Worm (Caenorhabditis elegans) whole organism, young adult: ENCODE measurements around the gene tin-9.2.

Experiments used
- B0261.1 ChIP-seq: sonication (generic microtip); optimal IDR thresholded peaks from 2 replicates; lab custom pipeline; 2016; ENCODE audit warnings: mild to moderate bottlenecking, missing genetic modification characterization, moderate library complexity, missing compliant biosample characterization
- C17E4.6 ChIP-seq: fragments of 200-800 bp; sonication (Bioruptor generic); IDR thresholded peaks from 2 replicates; pipeline ENCODE4 v1.3.6; 2022; ENCODE audit warnings: missing genetic modification reagents, missing genetic modification characterization, missing compliant biosample characterization
- F33H1.4 ChIP-seq: fragments of 200-800 bp; sonication (Bioruptor generic); IDR thresholded peaks from 2 replicates; pipeline ENCODE4 v1.3.6; 2022; ENCODE audit warnings: missing genetic modification reagents, missing genetic modification characterization, missing compliant biosample characterization
- F37B4.10 ChIP-seq: fragments of 200-800 bp; sonication (Bioruptor generic); IDR thresholded peaks from 2 replicates; pipeline ENCODE4 v1.3.6; 2022; ENCODE audit warnings: missing genetic modification characterization, missing compliant biosample characterization
- F52B5.7 ChIP-seq: sonication (generic microtip); optimal IDR thresholded peaks from 2 replicates; lab custom pipeline; 2016; ENCODE audit warnings: mild to moderate bottlenecking, missing genetic modification characterization, missing compliant biosample characterization
- F57A8.1 ChIP-seq: fragments of 200-800 bp; sonication (Bioruptor generic); optimal IDR thresholded peaks from 2 replicates; lab custom pipeline; 2018; ENCODE audit warnings: mild to moderate bottlenecking, missing genetic modification characterization, moderate library complexity, missing compliant biosample characterization
- F57C9.4 ChIP-seq: sonication (generic microtip); optimal IDR thresholded peaks from 2 replicates; lab custom pipeline; 2017; ENCODE audit warnings: mild to moderate bottlenecking, missing genetic modification characterization, missing compliant biosample characterization
- K11D2.4 ChIP-seq: fragments of 200-800 bp; sonication (Bioruptor generic); IDR thresholded peaks from 2 replicates; pipeline ENCODE4 v1.3.6; 2022; ENCODE audit warnings: missing genetic modification reagents, missing genetic modification characterization, missing compliant biosample characterization
- K12H6.12 ChIP-seq: fragments of 200-800 bp; sonication (Bioruptor generic); optimal IDR thresholded peaks from 2 replicates; lab custom pipeline; 2018; ENCODE audit warnings: mild to moderate bottlenecking, missing genetic modification characterization, missing compliant biosample characterization
- T26A5.8 ChIP-seq: sonication (generic microtip); optimal IDR thresholded peaks from 2 replicates; lab custom pipeline; 2016; ENCODE audit warnings: missing genetic modification characterization, missing compliant biosample characterization
- Y53G8AR.9 ChIP-seq: fragments of 200-800 bp; sonication (Bioruptor generic); conservative IDR thresholded peaks from 2 replicates; pipeline ENCODE4 v1.3.6; 2022; ENCODE audit warnings: missing genetic modification reagents, missing genetic modification characterization, missing compliant biosample characterization
- Y67H2A.10 ChIP-seq: fragments of 200-800 bp; sonication (Bioruptor generic); conservative IDR thresholded peaks from 2 replicates; pipeline ENCODE4 v1.3.6; 2022; ENCODE audit warnings: missing genetic modification reagents, missing genetic modification characterization, missing compliant biosample characterization
- akir-1 ChIP-seq: fragments of 200-800 bp; sonication (Bioruptor generic); optimal IDR thresholded peaks from 2 replicates; lab custom pipeline; 2018; ENCODE audit warnings: mild to moderate bottlenecking, missing genetic modification characterization, moderate library complexity, missing compliant biosample characterization
- attf-3 ChIP-seq: fragments of 200-800 bp; sonication (Bioruptor generic); conservative IDR thresholded peaks from 2 replicates; pipeline ENCODE4 v1.3.6; 2022; ENCODE audit warnings: missing genetic modification reagents, missing genetic modification characterization, missing compliant biosample characterization
- bed-2 ChIP-seq: fragments of 200-800 bp; sonication (Bioruptor generic); IDR thresholded peaks from 2 replicates; pipeline ENCODE4 v1.3.6; 2022; ENCODE audit warnings: missing genetic modification reagents, missing genetic modification characterization, missing compliant biosample characterization
- ceh-40 ChIP-seq: fragments of 200-800 bp; sonication (Bioruptor generic); IDR thresholded peaks from 2 replicates; pipeline ENCODE4 v1.3.6; 2022; ENCODE audit warnings: missing genetic modification characterization, missing compliant biosample characterization
- die-1 ChIP-seq: sonication (generic microtip); optimal IDR thresholded peaks from 2 replicates; lab custom pipeline; 2016; ENCODE audit warnings: missing genotype, mild to moderate bottlenecking, missing genetic modification characterization, missing compliant biosample characterization
- egl-18 ChIP-seq: fragments of 200-800 bp; sonication (Bioruptor generic); IDR thresholded peaks from 2 replicates; pipeline ENCODE4 v1.3.6; 2022; ENCODE audit warnings: missing genetic modification reagents, missing genetic modification characterization, missing compliant biosample characterization
- egrh-3 ChIP-seq: fragments of 200-800 bp; sonication (Bioruptor generic); IDR thresholded peaks from 2 replicates; pipeline ENCODE4 v1.3.6; 2022; ENCODE audit warnings: missing genetic modification reagents, missing genetic modification characterization, missing compliant biosample characterization
- ekl-4 ChIP-seq: fragments of 200-800 bp; sonication (Bioruptor generic); IDR thresholded peaks from 2 replicates; pipeline ENCODE4 v1.3.6; 2022; ENCODE audit warnings: missing genetic modification reagents, missing genetic modification characterization, missing compliant biosample characterization
- ets-4 ChIP-seq: fragments of 200-800 bp; sonication (Bioruptor generic); optimal IDR thresholded peaks from 2 replicates; lab custom pipeline; 2018; ENCODE audit warnings: mild to moderate bottlenecking, missing genetic modification characterization, missing compliant biosample characterization
- him-1 ChIP-seq: sonication (generic microtip); optimal IDR thresholded peaks from 2 replicates; lab custom pipeline; 2016; ENCODE audit warnings: missing genotype, missing genetic modification reagents, missing genetic modification characterization, missing compliant biosample characterization
- hsf-1 ChIP-seq: fragments of 200-800 bp; sonication (Bioruptor generic); IDR thresholded peaks from 2 replicates; pipeline ENCODE4 v1.3.6; 2022; ENCODE audit warnings: missing genetic modification reagents, missing genetic modification characterization, missing compliant biosample characterization
- let-526 ChIP-seq: fragments of 200-800 bp; sonication (Bioruptor generic); IDR thresholded peaks from 2 replicates; pipeline ENCODE4 v1.3.6; 2022; ENCODE audit warnings: missing genetic modification reagents, missing genetic modification characterization, missing compliant biosample characterization
- lin-26 ChIP-seq: fragments of 200-800 bp; sonication (Bioruptor generic); IDR thresholded peaks from 2 replicates; pipeline ENCODE4 v1.3.6; 2022; ENCODE audit warnings: missing genetic modification reagents, missing genetic modification characterization, missing compliant biosample characterization
- lsy-27 ChIP-seq: sonication (generic microtip); optimal IDR thresholded peaks from 2 replicates; lab custom pipeline; 2017; ENCODE audit warnings: missing genetic modification characterization, mild to moderate bottlenecking, missing compliant biosample characterization, antibody characterized with exemption, missing genotype, borderline replicate concordance; ENCODE audit not compliant: insufficient read depth
- mel-28 ChIP-seq: sonication (generic microtip); optimal IDR thresholded peaks from 2 replicates; lab custom pipeline; 2016; ENCODE audit warnings: borderline replicate concordance, mild to moderate bottlenecking, missing genetic modification characterization, missing compliant biosample characterization
- nhr-179 ChIP-seq: sonication (generic microtip); optimal IDR thresholded peaks from 2 replicates; lab custom pipeline; 2016; ENCODE audit warnings: mild to moderate bottlenecking, missing genetic modification characterization, missing compliant biosample characterization
- sea-2 ChIP-seq: fragments of 200-800 bp; sonication (Bioruptor generic); IDR thresholded peaks from 2 replicates; pipeline ENCODE4 v1.3.6; 2022; ENCODE audit warnings: missing genetic modification characterization, missing compliant biosample characterization
- snpc-4 ChIP-seq, 5 experiments: fragments of 150-350 bp in 1 of 5; sonication (generic microtip) in 4 of 5; optimal IDR thresholded peaks; 2 replicates each; lab custom pipeline; 2014 to 2018; ENCODE audit warnings: missing genetic modification characterization in 5 of 5, missing biosample characterization in 3 of 5, antibody characterized with exemption in 2 of 5, mild to moderate bottlenecking in 2 of 5, missing compliant biosample characterization in 2 of 5, missing genotype in 2 of 5, moderate library complexity in 2 of 5, missing genetic modification reagents in 1 of 5
- somi-1 ChIP-seq: fragments of 200-800 bp; sonication (Bioruptor generic); optimal IDR thresholded peaks from 2 replicates; lab custom pipeline; 2018; ENCODE audit warnings: mild to moderate bottlenecking, missing genetic modification characterization, missing compliant biosample characterization
- tbp1 ChIP-seq: fragments of 200-800 bp; sonication (Bioruptor generic); optimal IDR thresholded peaks from 2 replicates; lab custom pipeline; 2018; ENCODE audit warnings: mild to moderate bottlenecking, missing genetic modification characterization, missing compliant biosample characterization
- tbx-9 ChIP-seq: sonication (generic microtip); optimal IDR thresholded peaks from 2 replicates; lab custom pipeline; 2016; ENCODE audit warnings: borderline replicate concordance, missing genetic modification characterization, inconsistent platforms, missing compliant biosample characterization
- unc-130 ChIP-seq: sonication (generic microtip); optimal IDR thresholded peaks from 2 replicates; lab custom pipeline; 2016; ENCODE audit warnings: missing genetic modification reagents, missing genetic modification characterization, missing compliant biosample characterization
- unc-62 ChIP-seq: fragments of 150-350 bp; optimal IDR thresholded peaks from 2 replicates; lab custom pipeline; 2014; ENCODE audit warnings: missing biosample characterization, missing genetic modification reagents, missing genetic modification characterization
- zim-3 ChIP-seq: sonication (generic microtip); optimal IDR thresholded peaks from 2 replicates; lab custom pipeline; 2017; ENCODE audit warnings: mild to moderate bottlenecking, missing genetic modification characterization, moderate library complexity, missing compliant biosample characterization
- ztf-28 ChIP-seq: fragments of 200-800 bp; sonication (Bioruptor generic); IDR thresholded peaks from 2 replicates; pipeline ENCODE4 v1.3.6; 2022; ENCODE audit warnings: missing genetic modification reagents, missing genetic modification characterization, missing compliant biosample characterization
- ztf-3 ChIP-seq: fragments of 200-800 bp; sonication (Bioruptor generic); optimal IDR thresholded peaks from 2 replicates; lab custom pipeline; 2018; ENCODE audit warnings: mild to moderate bottlenecking, missing genetic modification characterization, missing compliant biosample characterization

tin-9.2 gene

DNA sequence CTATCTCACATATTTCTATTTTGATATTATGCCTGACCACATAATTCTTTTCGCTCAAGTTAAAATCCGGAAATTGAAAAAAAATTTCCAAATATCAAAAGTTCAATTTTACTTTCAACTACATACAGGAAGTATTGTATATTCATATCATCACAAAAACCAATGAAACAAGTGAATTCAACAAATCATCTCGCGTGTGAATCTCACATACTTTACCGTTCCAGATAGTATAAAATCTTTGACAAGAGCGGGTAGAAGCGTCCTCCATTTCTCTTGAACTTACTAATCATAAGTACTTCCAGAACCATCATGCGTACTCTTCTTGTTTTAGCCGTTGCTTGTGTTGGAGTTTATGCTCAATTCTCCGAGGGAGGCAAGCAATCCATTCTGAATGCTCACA, 27.4 kb upstream of the tin-9.2 start, which contains the start of gene scl-8:
TSS of gene scl-8 (plus strand) at position 301 of the 400 bp plus-strand sequence.
- TF ChIP-seq F33H1.4 (GFP tag; lab: Robert Waterston, UW) (no peak), hsf-1 (GFP tag; lab: Robert Waterston, UW) (no peak), die-1 (no peak), lsy-27 (tag; lab: Kevin White, UChicago) (no peak), F57A8.1 (GFP tag; lab: Kevin White, UChicago) (no peak), egl-18 (GFP tag; lab: Robert Waterston, UW) (no peak), K12H6.12 (tag; lab: Kevin White, UChicago) (no peak), T26A5.8 (tag; lab: Kevin White, UChicago) (no peak), him-1 (tag; lab: Kevin White, UChicago) (no peak), Y53G8AR.9 (GFP tag; lab: Robert Waterston, UW) (no peak), sea-2 (GFP tag; lab: Robert Waterston, UW) (no peak), C17E4.6 (no peak), F57C9.4 (no peak), egrh-3 (GFP tag; lab: Robert Waterston, UW) (no peak), let-526 (GFP tag; lab: Robert Waterston, UW) (no peak)
- TF ChIP-seq, all 124 proteins: peak for 0

- TF ChIP-seq ekl-4 (GFP tag; lab: Robert Waterston, UW) (no peak), Y67H2A.10 (GFP tag; lab: Robert Waterston, UW) (no peak), nhr-179 (no peak), snpc-4 (GFP tag; optimal IDR thresholded peaks at IDR 0.05; lab: Kevin White, UChicago) (no peak), snpc-4 (tag; optimal IDR thresholded peaks at IDR 0.05; lab: Kevin White, UChicago) (peak in 3 of 4 experiments; percentile 14 to 79 (median 62)), somi-1 (peak; percentile 17), F33H1.4 (GFP tag; lab: Robert Waterston, UW) (no peak), unc-130 (GFP tag; lab: Kevin White, UChicago) (no peak), ets-4 (GFP tag; lab: Kevin White, UChicago) (no peak), lin-26 (GFP tag; lab: Robert Waterston, UW) (peak; percentile 47; the same call in 1 of the 2 replicates), F52B5.7 (tag; lab: Kevin White, UChicago) (no peak), akir-1 (GFP tag; lab: Kevin White, UChicago) (no peak), attf-3 (GFP tag; lab: Robert Waterston, UW) (no peak), zim-3 (tag; lab: Kevin White, UChicago) (no peak), tbx-9 (tag; lab: Kevin White, UChicago) (no peak), ztf-28 (GFP tag; lab: Robert Waterston, UW) (no peak), B0261.1 (tag; lab: Kevin White, UChicago) (no peak), unc-62 (GFP tag; lab: Kevin White, UChicago) (no peak), K11D2.4 (GFP tag; lab: Robert Waterston, UW) (no peak), ztf-3 (no peak), ceh-40 (GFP tag; lab: Robert Waterston, UW) (no peak), bed-2 (GFP tag; lab: Robert Waterston, UW) (no peak)
- TF ChIP-seq, all 124 proteins: peak for 3
Measured at ce11 chrIV:13075625-13076252, 23.1 kb upstream of the tin-9.2 start.

ce11 chrIV:13076620-13077019, 22.2 kb upstream of the tin-9.2 start, which contains the start of gene C39E9.7:
C39E9.7 (minus strand) TSS chrIV:13076720.
- TF ChIP-seq tbp1 (GFP tag; lab: Kevin White, UChicago) (no peak), F37B4.10 (GFP tag; lab: Robert Waterston, UW) (no peak), mel-28 (no peak), unc-130 (GFP tag; lab: Kevin White, UChicago) (no peak)
